Fruit fly (Drosophila melanogaster): Measurements from ENCODE around the gene Orc5.

Gene Orc5

dm6 chr2L:13835002-13835910 lies 5.6 kb downstream of the Orc5 start, which contains the start of the genes mRpS23 and CenG1A (continued):
- TF ChIP-seq pfk (GFP tag; optimal IDR thresholded peaks at IDR 0.05) = peak; percentile 81
- peak; percentile 97 for TF ChIP-seq CG8359 (GFP tag; optimal IDR thresholded peaks at IDR 0.05; ENCODE audit: borderline replicate concordance)
- TF ChIP-seq Oli (tag; optimal IDR thresholded peaks at IDR 0.05) = peak; percentile 100
- peak; percentile 100 for TF ChIP-seq Awh (GFP tag; IDR thresholded peaks at IDR 0.05)
- peak; percentile 98 for TF ChIP-seq CG14710 (tag; optimal IDR thresholded peaks at IDR 0.05)
- peak; percentile 99 for TF ChIP-seq NK7.1 (GFP tag; optimal IDR thresholded peaks at IDR 0.05)
- TF ChIP-seq gsb (GFP tag; IDR thresholded peaks at IDR 0.05) = peak; percentile 100
- peak; percentile 99 for TF ChIP-seq Spps (tag; optimal IDR thresholded peaks at IDR 0.05)
- peak; percentile 100 for TF ChIP-seq CG1602 (GFP tag; optimal IDR thresholded peaks at IDR 0.05)
- TF ChIP-seq CG17802 (tag; optimal IDR thresholded peaks at IDR 0.05) = peak; percentile 95
- TF ChIP-seq D19B (GFP tag; optimal IDR thresholded peaks at IDR 0.05) = peak; percentile 98
- TF ChIP-seq BtbVII (GFP tag; optimal IDR thresholded peaks at IDR 0.05) = peak; percentile 100
- TF ChIP-seq wdn (GFP tag; IDR thresholded peaks at IDR 0.05) = peak; percentile 100
- TF ChIP-seq Fer1 (GFP tag; optimal IDR thresholded peaks at IDR 0.05) = peak; percentile 100
- peak; percentile 100 for TF ChIP-seq CG13624 (GFP tag; optimal IDR thresholded peaks at IDR 0.05)
- TF ChIP-seq tx (GFP tag; optimal IDR thresholded peaks at IDR 0.05) = peak; percentile 99
- peak; percentile 100 for TF ChIP-seq jumu (GFP tag; optimal IDR thresholded peaks at IDR 0.05)
- peak; percentile 100 for TF ChIP-seq CG17829 (tag; optimal IDR thresholded peaks at IDR 0.05)
- TF ChIP-seq knrl (GFP tag; IDR thresholded peaks at IDR 0.05; ENCODE audit: partially characterized antibody) = peak; percentile 87
- TF ChIP-seq sna (GFP tag; IDR thresholded peaks at IDR 0.05; ENCODE audit: partially characterized antibody) = peak; percentile 85
- peak; percentile 100 for TF ChIP-seq Chrac-16 (GFP tag; optimal IDR thresholded peaks at IDR 0.05)
- TF ChIP-seq al (GFP tag; IDR thresholded peaks at IDR 0.05) = peak; percentile 100
- TF ChIP-seq CG10267 (tag; optimal IDR thresholded peaks at IDR 0.05) = peak; percentile 99
- peak; percentile 93 for TF ChIP-seq Dll (GFP tag; IDR thresholded peaks at IDR 0.05; ENCODE audit: partially characterized antibody)
- peak; percentile 99 for TF ChIP-seq CG17612 (GFP tag; IDR thresholded peaks at IDR 0.05)
- TF ChIP-seq CG5953 (GFP tag; IDR thresholded peaks at IDR 0.05) = peak; percentile 100
- peak; percentile 99 for TF ChIP-seq dmrt11E (tag; optimal IDR thresholded peaks at IDR 0.05)
- TF ChIP-seq CG11093 (GFP tag; IDR thresholded peaks at IDR 0.05) = peak; percentile 100
- peak; percentile 97 for TF ChIP-seq CG10274 (GFP tag; optimal IDR thresholded peaks at IDR 0.05)
- TF ChIP-seq CkIIα-i1 (GFP tag; IDR thresholded peaks at IDR 0.05) = peak; percentile 99
- peak; percentile 99 for TF ChIP-seq disco-r (GFP tag; optimal IDR thresholded peaks at IDR 0.05)
- TF ChIP-seq Dbx (GFP tag; IDR thresholded peaks at IDR 0.05) = peak; percentile 100
- peak; percentile 100 for TF ChIP-seq az2 (GFP tag; optimal IDR thresholded peaks at IDR 0.05)
- peak; percentile 99 for TF ChIP-seq GATAe (GFP tag; conservative IDR thresholded peaks at IDR 0.05)
- TF ChIP-seq CG8281 (tag; optimal IDR thresholded peaks at IDR 0.05) = peak; percentile 96
- TF ChIP-seq mld (GFP tag; IDR thresholded peaks at IDR 0.05; ENCODE audit: partially characterized antibody) = peak; percentile 70; the same call in 2 of the 3 replicates
- TF ChIP-seq CG30020 (tag; optimal IDR thresholded peaks at IDR 0.05) = peak; percentile 92
- peak; percentile 100 for TF ChIP-seq CG13296 (GFP tag; optimal IDR thresholded peaks at IDR 0.05)
- TF ChIP-seq nom (GFP tag; optimal IDR thresholded peaks at IDR 0.05) = peak; percentile 99
- TF ChIP-seq HmgZ (tag; optimal IDR thresholded peaks at IDR 0.05) = peak; percentile 100
- TF ChIP-seq ERR (GFP tag; optimal IDR thresholded peaks at IDR 0.05) = peak; percentile 99
- peak; percentile 82 for TF ChIP-seq CTCF (GFP tag; optimal IDR thresholded peaks at IDR 0.05)
- TF ChIP-seq fu2 (GFP tag; optimal IDR thresholded peaks at IDR 0.05) = peak; percentile 100
- no peak for TF ChIP-seq CG8478 (optimal IDR thresholded peaks at IDR 0.05)
- TF ChIP-seq eve (GFP tag; optimal IDR thresholded peaks at IDR 0.05) = peak in 1 of 2 experiments; percentile 62
- peak; percentile 100 for TF ChIP-seq CG12769 (tag; optimal IDR thresholded peaks at IDR 0.05)
- TF ChIP-seq dmrt99B (tag; optimal IDR thresholded peaks at IDR 0.05) = peak; percentile 100
- TF ChIP-seq trem (tag; optimal IDR thresholded peaks at IDR 0.05) = peak; percentile 98
- TF ChIP-seq emc (GFP tag; optimal IDR thresholded peaks at IDR 0.05) = peak; percentile 99

Data from whole organism, embryonic.